Worm (Caenorhabditis elegans) whole organism, L4 larva: ENCODE results near the gene F10C2.3.

ENCODE experiments used
- D1046.2 ChIP-seq: fragments of 200-800 bp; sonication (Bioruptor generic); IDR thresholded peaks from 2 replicates; pipeline ENCODE4 v1.3.6; 2022; ENCODE audit warnings: missing genetic modification characterization, missing compliant biosample characterization
- F37D6.2 ChIP-seq: sonication (generic microtip); optimal IDR thresholded peaks from 2 replicates; lab custom pipeline; 2016; ENCODE audit warnings: mild to moderate bottlenecking, missing genetic modification characterization, missing compliant biosample characterization
- R02D3.7 ChIP-seq: fragments of 150-350 bp; sonication (generic microtip); optimal IDR thresholded peaks from 3 replicates; lab custom pipeline; 2014; ENCODE audit warnings: missing biosample characterization, missing genetic modification characterization
- T26A8.4 ChIP-seq: fragments of 200-800 bp; sonication (Bioruptor generic); IDR thresholded peaks from 2 replicates; pipeline ENCODE4 v1.3.6; 2022; ENCODE audit warnings: missing genetic modification characterization, missing compliant biosample characterization
- Y48G9A.11 ChIP-seq: fragments of 200-800 bp; sonication (Bioruptor generic); IDR thresholded peaks from 2 replicates; pipeline ENCODE4 v1.3.6; 2022; ENCODE audit warnings: missing genetic modification reagents, missing genetic modification characterization, missing compliant biosample characterization
- Y5F2A.4 ChIP-seq: fragments of 200-800 bp; sonication (Bioruptor generic); optimal IDR thresholded peaks from 2 replicates; lab custom pipeline; 2018; ENCODE audit warnings: mild to moderate bottlenecking, missing genetic modification characterization, missing compliant biosample characterization
- ZK337.2 ChIP-seq: fragments of 200-800 bp; sonication (Bioruptor generic); IDR thresholded peaks from 2 replicates; pipeline ENCODE4 v1.3.6; 2022; ENCODE audit warnings: missing genetic modification reagents, missing genetic modification characterization, missing compliant biosample characterization
- aha-1 ChIP-seq: fragments of 150-350 bp; peaks from one replicate; lab custom pipeline; 2014; ENCODE audit warnings: missing biosample characterization, missing genetic modification characterization
- aly-2 ChIP-seq: sonication (generic microtip); optimal IDR thresholded peaks from 2 replicates; lab custom pipeline; 2018; ENCODE audit warnings: missing biosample characterization, missing genetic modification characterization
- ceh-20 ChIP-seq: fragments of 200-800 bp; sonication (Bioruptor generic); IDR thresholded peaks from 2 replicates; pipeline ENCODE4 v1.3.6; 2022; ENCODE audit warnings: missing genetic modification reagents, missing genetic modification characterization, missing compliant biosample characterization
- ceh-28 ChIP-seq: fragments of 150-350 bp; optimal IDR thresholded peaks from 2 replicates; lab custom pipeline; 2014; ENCODE audit warnings: missing biosample characterization, missing genetic modification reagents, missing genetic modification characterization
- ceh-62 ChIP-seq: sonication (generic microtip); optimal IDR thresholded peaks from 2 replicates; lab custom pipeline; 2017; ENCODE audit warnings: missing biosample characterization, missing genetic modification characterization
- cey-2 ChIP-seq: sonication (generic microtip); optimal IDR thresholded peaks from 3 replicates; lab custom pipeline; 2017; ENCODE audit warnings: missing genetic modification characterization, mild to moderate bottlenecking, missing compliant biosample characterization, antibody characterized with exemption, borderline replicate concordance; ENCODE audit not compliant: insufficient read depth
- daf-12 ChIP-seq: fragments of 150-350 bp; optimal IDR thresholded peaks from 2 replicates; lab custom pipeline; 2014; ENCODE audit warnings: missing biosample characterization, missing genetic modification reagents, missing genetic modification characterization
- daf-19 ChIP-seq: fragments of 200-800 bp; sonication (Bioruptor generic); conservative IDR thresholded peaks from 2 replicates; pipeline ENCODE4 v1.3.6; 2022; ENCODE audit warnings: missing genetic modification characterization, missing compliant biosample characterization
- daf-8 ChIP-seq: fragments of 200-800 bp; sonication (Bioruptor generic); IDR thresholded peaks from 2 replicates; pipeline ENCODE4 v1.3.6; 2022; ENCODE audit warnings: missing genetic modification characterization, missing compliant biosample characterization
- dmd-6 ChIP-seq: fragments of 200-800 bp; sonication (Bioruptor generic); IDR thresholded peaks from 2 replicates; pipeline ENCODE4 v1.3.6; 2022; ENCODE audit warnings: missing genetic modification reagents, missing genetic modification characterization, missing compliant biosample characterization
- fkh-10 ChIP-seq: fragments of 150-350 bp; optimal IDR thresholded peaks from 2 replicates; lab custom pipeline; 2014; ENCODE audit warnings: missing biosample characterization, missing genetic modification reagents, missing genetic modification characterization
- fos-1 ChIP-seq: fragments of 150-350 bp; optimal IDR thresholded peaks from 2 replicates; lab custom pipeline; 2014; ENCODE audit warnings: missing biosample characterization, missing genetic modification characterization
- gei-8 ChIP-seq: fragments of 200-800 bp; sonication (Bioruptor generic); optimal IDR thresholded peaks from 2 replicates; lab custom pipeline; 2018; ENCODE audit warnings: mild to moderate bottlenecking, missing genetic modification characterization, missing compliant biosample characterization
- hif-1 ChIP-seq, 2 experiments: sonication (generic microtip); optimal IDR thresholded peaks; 2 replicates each; lab custom pipeline; 2016 to 2017; ENCODE audit warnings: missing compliant biosample characterization in 2 of 2, missing genetic modification characterization in 2 of 2, missing genetic modification reagents in 2 of 2, missing genotype in 2 of 2, mild to moderate bottlenecking in 1 of 2
- hlh-11 ChIP-seq: fragments of 200-800 bp; sonication (Bioruptor generic); optimal IDR thresholded peaks from 2 replicates; lab custom pipeline; 2018; ENCODE audit warnings: mild to moderate bottlenecking, missing genetic modification characterization, missing compliant biosample characterization
- hlh-30 ChIP-seq: sonication (generic microtip); optimal IDR thresholded peaks from 2 replicates; lab custom pipeline; 2017; ENCODE audit warnings: antibody characterized with exemption, mild to moderate bottlenecking, missing genetic modification characterization, missing compliant biosample characterization; ENCODE audit not compliant: insufficient read depth
- hmg-1.1 ChIP-seq: fragments of 200-800 bp; sonication (Bioruptor generic); IDR thresholded peaks from 2 replicates; pipeline ENCODE4 v1.3.6; 2022; ENCODE audit warnings: missing genetic modification reagents, missing genetic modification characterization, missing compliant biosample characterization
- lim-7 ChIP-seq: fragments of 200-800 bp; sonication (Bioruptor generic); IDR thresholded peaks from 2 replicates; pipeline ENCODE4 v1.3.6; 2022; ENCODE audit warnings: missing genetic modification characterization, missing compliant biosample characterization
- lin-1 ChIP-seq: fragments of 200-800 bp; sonication (Bioruptor generic); IDR thresholded peaks from 2 replicates; pipeline ENCODE4 v1.3.6; 2022; ENCODE audit warnings: missing genetic modification reagents, missing genetic modification characterization, missing compliant biosample characterization
- lin-13 ChIP-seq: fragments of 150-350 bp; optimal IDR thresholded peaks from 2 replicates; lab custom pipeline; 2014; ENCODE audit warnings: missing biosample characterization, missing genetic modification reagents, missing genetic modification characterization
- lin-15B ChIP-seq: fragments of 150-350 bp; sonication (generic microtip); optimal IDR thresholded peaks from 3 replicates; lab custom pipeline; 2014; ENCODE audit warnings: missing biosample characterization, missing genetic modification characterization
- lin-38 ChIP-seq: fragments of 200-800 bp; sonication (Bioruptor generic); IDR thresholded peaks from 2 replicates; pipeline ENCODE4 v1.3.6; 2022; ENCODE audit warnings: missing genetic modification reagents, missing genetic modification characterization, missing compliant biosample characterization
- madf-5 ChIP-seq, 2 experiments: fragments of 200-800 bp; sonication (Bioruptor generic); IDR thresholded peaks; 2 replicates each; pipeline ENCODE4 v1.3.6; 2022; ENCODE audit warnings: missing compliant biosample characterization in 2 of 2, missing genetic modification characterization in 2 of 2
- mdl-1 ChIP-seq, 2 experiments: fragments of 150-350 bp in 1 of 2; sonication (generic microtip) in 1 of 2; optimal IDR thresholded peaks; 2 replicates each; lab custom pipeline; 2014 to 2017; ENCODE audit warnings: missing biosample characterization in 2 of 2, missing genetic modification characterization in 2 of 2
- mdt-29 ChIP-seq: fragments of 200-800 bp; sonication (Bioruptor generic); IDR thresholded peaks from 2 replicates; pipeline ENCODE4 v1.3.6; 2022; ENCODE audit warnings: missing genetic modification reagents, missing genetic modification characterization, missing compliant biosample characterization
- mes-2 ChIP-seq: sonication (generic microtip); optimal IDR thresholded peaks from 2 replicates; lab custom pipeline; 2016; ENCODE audit warnings: missing genotype, mild to moderate bottlenecking, missing genetic modification characterization, missing compliant biosample characterization; ENCODE audit not compliant: poor library complexity, severe bottlenecking
- mxl-3 ChIP-seq: fragments of 200-800 bp; sonication (Bioruptor generic); optimal IDR thresholded peaks from 2 replicates; lab custom pipeline; 2018; ENCODE audit warnings: mild to moderate bottlenecking, missing genetic modification characterization, missing compliant biosample characterization
- nhr-11 ChIP-seq: fragments of 150-350 bp; optimal IDR thresholded peaks from 2 replicates; lab custom pipeline; 2014; ENCODE audit warnings: missing biosample characterization, missing genetic modification characterization
- nhr-111 ChIP-seq: fragments of 200-800 bp; sonication (Bioruptor generic); optimal IDR thresholded peaks from 2 replicates; lab custom pipeline; 2018; ENCODE audit warnings: mild to moderate bottlenecking, missing genetic modification characterization, missing compliant biosample characterization
- nhr-237 ChIP-seq: sonication (generic microtip); optimal IDR thresholded peaks from 2 replicates; lab custom pipeline; 2017; ENCODE audit warnings: missing biosample characterization, missing genetic modification characterization
- nhr-28 ChIP-seq: fragments of 150-350 bp; optimal IDR thresholded peaks from 2 replicates; lab custom pipeline; 2014; ENCODE audit warnings: missing biosample characterization, missing genetic modification characterization
- nhr-41 ChIP-seq: fragments of 200-800 bp; sonication (Bioruptor generic); IDR thresholded peaks from 2 replicates; pipeline ENCODE4 v1.3.6; 2022; ENCODE audit warnings: missing genetic modification reagents, missing genetic modification characterization, missing compliant biosample characterization
- nhr-42 ChIP-seq: fragments of 200-800 bp; sonication (Bioruptor generic); IDR thresholded peaks from 2 replicates; pipeline ENCODE4 v1.3.6; 2022; ENCODE audit warnings: missing genetic modification characterization, missing compliant biosample characterization
- nhr-48 ChIP-seq: sonication (generic microtip); optimal IDR thresholded peaks from 2 replicates; lab custom pipeline; 2016; ENCODE audit warnings: mild to moderate bottlenecking, missing genetic modification characterization, missing compliant biosample characterization
- nhr-6 ChIP-seq: fragments of 150-350 bp; optimal IDR thresholded peaks from 2 replicates; lab custom pipeline; 2014; ENCODE audit warnings: missing biosample characterization, missing genetic modification characterization
- nhr-77 ChIP-seq: fragments of 150-350 bp; optimal IDR thresholded peaks from 2 replicates; lab custom pipeline; 2014; ENCODE audit warnings: missing biosample characterization, missing genetic modification characterization
- pha-4 ChIP-seq, 2 experiments: fragments of 150-350 bp in 1 of 2; fragments of 200-800 bp in 1 of 2; sonication (Bioruptor generic) in 1 of 2; IDR thresholded peaks in 1 of 2; optimal IDR thresholded peaks in 1 of 2; 2 replicates each; pipeline versions ENCODE4 v1.3.6 to Lab custom; 2014 to 2022; ENCODE audit warnings: missing genetic modification characterization in 2 of 2, missing genetic modification reagents in 2 of 2, missing biosample characterization in 1 of 2, missing compliant biosample characterization in 1 of 2
- php-3 ChIP-seq: fragments of 200-800 bp; sonication (Bioruptor generic); IDR thresholded peaks from 2 replicates; pipeline ENCODE4 v1.3.6; 2022; ENCODE audit warnings: missing genetic modification reagents, missing genetic modification characterization, missing compliant biosample characterization
- pqm-1 ChIP-seq: sonication (generic microtip); optimal IDR thresholded peaks from 2 replicates; lab custom pipeline; 2017; ENCODE audit warnings: missing biosample characterization, missing genetic modification characterization
- rbr-2 ChIP-seq: sonication (generic microtip); optimal IDR thresholded peaks from 2 replicates; lab custom pipeline; 2016; ENCODE audit warnings: missing genotype, missing genetic modification characterization, missing compliant biosample characterization
- skn-1 ChIP-seq: fragments of 150-350 bp; optimal IDR thresholded peaks from 2 replicates; lab custom pipeline; 2014; ENCODE audit warnings: missing biosample characterization, missing genetic modification characterization
- spr-3 ChIP-seq: fragments of 200-800 bp; sonication (Bioruptor generic); optimal IDR thresholded peaks from 2 replicates; lab custom pipeline; 2018; ENCODE audit warnings: mild to moderate bottlenecking, missing genetic modification characterization, missing compliant biosample characterization
- unc-130 ChIP-seq: sonication (generic microtip); optimal IDR thresholded peaks from 2 replicates; lab custom pipeline; 2016; ENCODE audit warnings: missing genetic modification reagents, missing genetic modification characterization, missing compliant biosample characterization
- zfp-2 ChIP-seq: sonication (generic microtip); optimal IDR thresholded peaks from 2 replicates; lab custom pipeline; 2016; ENCODE audit warnings: mild to moderate bottlenecking, missing genetic modification characterization, missing compliant biosample characterization
- zip-2 ChIP-seq: fragments of 150-350 bp; optimal IDR thresholded peaks from 2 replicates; lab custom pipeline; 2014; ENCODE audit warnings: missing biosample characterization, missing genetic modification characterization

F10C2.3 gene

DNA sequence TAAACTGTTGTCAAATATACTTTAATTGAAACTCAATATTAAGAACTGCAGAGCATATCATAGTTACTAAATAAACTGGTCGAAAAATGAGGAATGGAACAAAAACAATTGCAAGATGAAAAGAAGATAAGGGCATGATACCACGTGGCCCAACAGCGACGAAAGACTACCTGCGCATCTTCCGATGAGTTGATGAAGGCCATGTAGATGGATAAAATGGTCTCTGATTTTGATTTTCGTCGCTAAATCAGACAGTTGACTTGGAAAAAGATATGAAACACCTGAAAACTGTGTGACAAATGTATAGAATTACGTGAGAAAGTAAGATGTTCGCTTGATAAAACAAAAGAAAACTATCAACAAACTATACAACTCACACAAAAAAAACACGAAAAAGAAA lies 51.4 kb downstream of the F10C2.3 start:
- TF ChIP-seq unc-130 = no peak
- no peak for TF ChIP-seq nhr-11 (tag; lab: Kevin White, UChicago)
- TF ChIP-seq dmd-6 (GFP tag; lab: Robert Waterston, UW) = peak; percentile 32; the same call in 1 of the 2 replicates
- TF ChIP-seq nhr-111 (GFP tag; lab: Kevin White, UChicago) = no peak
- peak; percentile 83 for TF ChIP-seq mxl-3
- no peak for TF ChIP-seq T26A8.4 (GFP tag; lab: Robert Waterston, UW)
- no peak for TF ChIP-seq nhr-6
- TF ChIP-seq daf-12 (tag; lab: Kevin White, UChicago) = no peak
- no peak for TF ChIP-seq mdt-29 (GFP tag; lab: Robert Waterston, UW)
- TF ChIP-seq ceh-20 = no peak
- no peak for TF ChIP-seq spr-3 (GFP tag; lab: Kevin White, UChicago)
- no peak for TF ChIP-seq R02D3.7 (tag; lab: Kevin White, UChicago)
- no peak for TF ChIP-seq php-3
- TF ChIP-seq fkh-10 = no peak
- TF ChIP-seq fos-1 (tag; lab: Kevin White, UChicago) = no peak
- TF ChIP-seq lin-38 (GFP tag; lab: Robert Waterston, UW) = no peak
- no peak for TF ChIP-seq mes-2 (tag; lab: Kevin White, UChicago)
- no peak for TF ChIP-seq ceh-62 (tag; lab: Kevin White, UChicago)
- no peak for TF ChIP-seq nhr-41 (GFP tag; lab: Robert Waterston, UW)
- no peak for TF ChIP-seq nhr-237 (tag; lab: Kevin White, UChicago)
- no peak for TF ChIP-seq nhr-42 (GFP tag; lab: Robert Waterston, UW)
- TF ChIP-seq lim-7 = no peak
- peak; percentile 14 to 70 for TF ChIP-seq mdl-1 (tag; optimal IDR thresholded peaks at IDR 0.05; lab: Kevin White, UChicago)
- no peak for TF ChIP-seq daf-19 (GFP tag; lab: Robert Waterston, UW)
- peak; percentile 62 for TF ChIP-seq nhr-28
- no peak for TF ChIP-seq F37D6.2 (tag; lab: Kevin White, UChicago)
- no peak for TF ChIP-seq rbr-2 (tag; lab: Kevin White, UChicago)
- TF ChIP-seq nhr-77 = no peak
- TF ChIP-seq cey-2 = no peak
- no peak for TF ChIP-seq lin-15B (tag; lab: Kevin White, UChicago)
- TF ChIP-seq pha-4 (GFP tag; IDR thresholded peaks at IDR 0.05; lab: Robert Waterston, UW) = no peak
- TF ChIP-seq pha-4 (tag; optimal IDR thresholded peaks at IDR 0.05; lab: Kevin White, UChicago) = no peak
- TF ChIP-seq aha-1 (tag; lab: Kevin White, UChicago) = peak; percentile 46
- no peak for TF ChIP-seq daf-8 (GFP tag; lab: Robert Waterston, UW)
- no peak for TF ChIP-seq D1046.2
- TF ChIP-seq lin-13 (GFP tag; lab: Kevin White, UChicago) = no peak
- no peak for TF ChIP-seq aly-2
- no peak for TF ChIP-seq ceh-28 (tag; lab: Kevin White, UChicago)
- peak; percentile 81 for TF ChIP-seq hlh-30 (tag; lab: Kevin White, UChicago)
- no peak for TF ChIP-seq Y48G9A.11 (GFP tag; lab: Robert Waterston, UW)
- TF ChIP-seq zip-2 (tag; lab: Kevin White, UChicago) = no peak
- TF ChIP-seq nhr-48 (tag; lab: Kevin White, UChicago) = no peak
- TF ChIP-seq ZK337.2 (GFP tag; lab: Robert Waterston, UW) = no peak
- no peak for TF ChIP-seq zfp-2 (tag; lab: Kevin White, UChicago)
- TF ChIP-seq gei-8 (GFP tag; lab: Kevin White, UChicago) = no peak
- TF ChIP-seq hif-1 (tag; optimal IDR thresholded peaks at IDR 0.05; lab: Kevin White, UChicago) = no peak
- no peak for TF ChIP-seq hmg-1.1
- TF ChIP-seq Y5F2A.4 (GFP tag; lab: Kevin White, UChicago) = no peak
- no peak for TF ChIP-seq pqm-1
- no peak for TF ChIP-seq lin-1 (GFP tag; lab: Robert Waterston, UW)
- TF ChIP-seq hlh-11 = peak; percentile 45
- no peak for TF ChIP-seq skn-1
- TF ChIP-seq madf-5 (GFP tag; IDR thresholded peaks at IDR 0.05; lab: Robert Waterston, UW) = no peak
